Worm (Caenorhabditis elegans) whole organism, L2 larva: ENCODE data around the gene F11D5.5.

Experiments
- ZK546.5 ChIP-seq: sonication (generic microtip); optimal IDR thresholded peaks from 2 replicates; lab custom pipeline; 2017; ENCODE audit warnings: missing biosample characterization, missing genetic modification characterization
- blmp-1 ChIP-seq: sonication (generic microtip); optimal IDR thresholded peaks from 2 replicates; lab custom pipeline; 2017; ENCODE audit warnings: missing genetic modification characterization, mild to moderate bottlenecking, missing compliant biosample characterization, antibody characterized with exemption, moderate library complexity; ENCODE audit not compliant: insufficient read depth
- ceh-82 ChIP-seq: fragments of 150-350 bp; optimal IDR thresholded peaks from 2 replicates; lab custom pipeline; 2014; ENCODE audit warnings: missing biosample characterization, missing genetic modification characterization
- dmd-4 ChIP-seq: sonication (generic microtip); optimal IDR thresholded peaks from 2 replicates; lab custom pipeline; 2017; ENCODE audit warnings: missing biosample characterization, missing genetic modification characterization
- egl-27 ChIP-seq: sonication (generic microtip); optimal IDR thresholded peaks from 3 replicates; lab custom pipeline; 2017; ENCODE audit warnings: missing biosample characterization, missing genetic modification reagents, missing genetic modification characterization
- nhr-10 ChIP-seq: sonication (generic microtip); optimal IDR thresholded peaks from 2 replicates; lab custom pipeline; 2017; ENCODE audit warnings: missing biosample characterization, missing genetic modification characterization
- nhr-25 ChIP-seq: fragments of 150-350 bp; sonication (generic microtip); optimal IDR thresholded peaks from 3 replicates; lab custom pipeline; 2014; ENCODE audit warnings: missing biosample characterization, missing genetic modification characterization
- snpc-4 ChIP-seq: fragments of 150-350 bp; optimal IDR thresholded peaks from 2 replicates; lab custom pipeline; 2014; ENCODE audit warnings: missing biosample characterization, missing genetic modification characterization
- unc-55 ChIP-seq: fragments of 150-350 bp; sonication (generic microtip); optimal IDR thresholded peaks from 3 replicates; lab custom pipeline; 2014; ENCODE audit warnings: missing biosample characterization, missing genetic modification reagents, missing genetic modification characterization
- unc-62 ChIP-seq: fragments of 150-350 bp; optimal IDR thresholded peaks from 2 replicates; lab custom pipeline; 2014; ENCODE audit warnings: missing biosample characterization, missing genetic modification reagents, missing genetic modification characterization
- ztf-11 ChIP-seq: sonication (generic microtip); optimal IDR thresholded peaks from 2 replicates; lab custom pipeline; 2017; ENCODE audit warnings: missing biosample characterization, missing genetic modification characterization

- TF ChIP-seq egl-27 (tag; lab: Kevin White, UChicago) (no peak), nhr-10 (tag; lab: Kevin White, UChicago) (no peak), unc-62 (GFP tag; lab: Kevin White, UChicago) (no peak), unc-55 (GFP tag; lab: Kevin White, UChicago) (no peak), nhr-25 (tag; lab: Kevin White, UChicago) (no peak), ZK546.5 (tag; lab: Kevin White, UChicago) (no peak), blmp-1 (tag; lab: Kevin White, UChicago) (no peak), snpc-4 (tag; lab: Kevin White, UChicago) (no peak), ceh-82 (tag; lab: Kevin White, UChicago) (no peak), dmd-4 (tag; lab: Kevin White, UChicago) (no peak), ztf-11 (tag; lab: Kevin White, UChicago) (no peak)
Observed at ce11 chrX:3284967-3285366, 16.9 kb upstream of the F11D5.5 start.
